Worm (Caenorhabditis elegans): ENCODE measurements around the gene K06H6.4.

DNA sequence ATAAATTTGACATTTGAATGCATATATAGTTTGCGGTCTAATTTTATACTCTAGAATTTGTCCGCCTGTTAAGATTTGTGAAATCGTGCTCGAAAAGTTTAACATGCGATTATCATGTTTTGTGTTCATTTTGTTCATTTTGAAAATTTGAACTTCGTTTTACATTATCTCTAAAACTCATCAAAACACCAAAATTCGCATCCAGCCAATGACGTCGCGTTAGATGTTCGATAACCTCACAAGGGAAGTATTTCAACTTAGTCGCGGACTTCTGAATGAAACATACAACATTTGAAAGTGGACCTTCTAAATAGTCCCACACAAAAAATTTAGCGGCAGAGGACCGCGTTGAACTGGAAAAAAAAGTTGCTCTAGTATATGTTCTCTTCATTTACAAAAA lies 37.6 kb upstream of the K06H6.4 start:
- no peak for TF ChIP-seq skn-1 (tag; optimal IDR thresholded peaks at IDR 0.05)
- TF ChIP-seq fos-1 (tag; optimal IDR thresholded peaks at IDR 0.05): no peak
- TF ChIP-seq daf-12 (tag; optimal IDR thresholded peaks at IDR 0.05): no peak

Measured in whole organism, L3 larva.